Worm (Caenorhabditis elegans) whole organism, late embryonic: ENCODE measurements around the gene B0001.4.

Source experiments
- C08G9.2 ChIP-seq: sonication (generic microtip); optimal IDR thresholded peaks from 2 replicates; lab custom pipeline; 2016; ENCODE audit warnings: mild to moderate bottlenecking, missing genetic modification characterization, moderate library complexity, missing compliant biosample characterization
- C38D4.7 ChIP-seq: fragments of 200-800 bp; sonication (Bioruptor generic); optimal IDR thresholded peaks from 2 replicates; lab custom pipeline; 2018; ENCODE audit warnings: mild to moderate bottlenecking, missing genetic modification characterization, moderate library complexity, missing compliant biosample characterization
- F13H6.1 ChIP-seq: sonication (generic microtip); optimal IDR thresholded peaks from 2 replicates; lab custom pipeline; 2016; ENCODE audit warnings: missing genetic modification characterization, missing compliant biosample characterization
- K09A11.1 ChIP-seq: sonication (generic microtip); optimal IDR thresholded peaks from 2 replicates; lab custom pipeline; 2017; ENCODE audit warnings: antibody characterized with exemption, mild to moderate bottlenecking, missing genetic modification characterization, missing compliant biosample characterization; ENCODE audit not compliant: insufficient read depth
- T23F11.4 ChIP-seq: fragments of 200-800 bp; sonication (Bioruptor generic); optimal IDR thresholded peaks from 2 replicates; lab custom pipeline; 2018; ENCODE audit warnings: mild to moderate bottlenecking, missing genetic modification characterization, missing compliant biosample characterization
- ama-1 ChIP-seq: fragments of 150-350 bp; optimal IDR thresholded peaks from 2 replicates; lab custom pipeline; 2014
- ceh-18 ChIP-seq: sonication (generic microtip); optimal IDR thresholded peaks from 2 replicates; lab custom pipeline; 2016; ENCODE audit warnings: missing genetic modification characterization, missing compliant biosample characterization
- ceh-2 ChIP-seq: sonication (generic microtip); optimal IDR thresholded peaks from 2 replicates; lab custom pipeline; 2016; ENCODE audit warnings: missing genotype, missing genetic modification characterization, missing compliant biosample characterization
- ceh-22 ChIP-seq: sonication (generic microtip); optimal IDR thresholded peaks from 2 replicates; lab custom pipeline; 2017; ENCODE audit warnings: missing biosample characterization, missing genetic modification characterization
- ceh-30 ChIP-seq: fragments of 150-350 bp; optimal IDR thresholded peaks from 2 replicates; lab custom pipeline; 2014; ENCODE audit warnings: missing biosample characterization, missing genetic modification characterization
- ceh-31 ChIP-seq: sonication (generic microtip); optimal IDR thresholded peaks from 2 replicates; lab custom pipeline; 2016; ENCODE audit warnings: missing genetic modification characterization, missing compliant biosample characterization
- ceh-34 ChIP-seq: sonication (generic microtip); optimal IDR thresholded peaks from 2 replicates; lab custom pipeline; 2016; ENCODE audit warnings: mild to moderate bottlenecking, missing genetic modification characterization, missing compliant biosample characterization
- ceh-45 ChIP-seq: fragments of 200-800 bp; sonication (Bioruptor generic); IDR thresholded peaks from 2 replicates; pipeline ENCODE4 v1.3.6; 2022; ENCODE audit warnings: missing genetic modification reagents, missing genetic modification characterization, missing compliant biosample characterization
- ceh-48 ChIP-seq: sonication (generic microtip); optimal IDR thresholded peaks from 2 replicates; lab custom pipeline; 2016; ENCODE audit warnings: missing genetic modification characterization, inconsistent platforms, missing compliant biosample characterization
- dmd-4 ChIP-seq: sonication (generic microtip); optimal IDR thresholded peaks from 2 replicates; lab custom pipeline; 2016; ENCODE audit warnings: borderline replicate concordance, missing genetic modification characterization, missing compliant biosample characterization
- dve-1 ChIP-seq: sonication (generic microtip); optimal IDR thresholded peaks from 2 replicates; lab custom pipeline; 2017; ENCODE audit warnings: antibody characterized with exemption, mild to moderate bottlenecking, missing genetic modification characterization, missing compliant biosample characterization
- elt-2 ChIP-seq: sonication (generic microtip); optimal IDR thresholded peaks from 2 replicates; lab custom pipeline; 2016; ENCODE audit warnings: missing genetic modification reagents, missing genetic modification characterization, missing compliant biosample characterization
- elt-4 ChIP-seq: sonication (generic microtip); optimal IDR thresholded peaks from 2 replicates; lab custom pipeline; 2016; ENCODE audit warnings: missing genetic modification characterization, missing compliant biosample characterization
- ets-4 ChIP-seq: sonication (generic microtip); optimal IDR thresholded peaks from 2 replicates; lab custom pipeline; 2016; ENCODE audit warnings: missing genetic modification characterization, missing compliant biosample characterization
- eyg-1 ChIP-seq: sonication (generic microtip); optimal IDR thresholded peaks from 2 replicates; lab custom pipeline; 2016; ENCODE audit warnings: missing genotype, missing genetic modification characterization, missing compliant biosample characterization
- fax-1 ChIP-seq: sonication (generic microtip); optimal IDR thresholded peaks from 2 replicates; lab custom pipeline; 2016; ENCODE audit warnings: missing genotype, missing genetic modification characterization, missing compliant biosample characterization
- fkh-10 ChIP-seq: fragments of 150-350 bp; optimal IDR thresholded peaks from 2 replicates; lab custom pipeline; 2014; ENCODE audit warnings: missing biosample characterization, missing genetic modification reagents, missing genetic modification characterization
- fkh-6 ChIP-seq: sonication (generic microtip); optimal IDR thresholded peaks from 2 replicates; lab custom pipeline; 2016; ENCODE audit warnings: missing genetic modification characterization, missing compliant biosample characterization
- gmeb-2 ChIP-seq: sonication (generic microtip); optimal IDR thresholded peaks from 2 replicates; lab custom pipeline; 2016; ENCODE audit warnings: missing genetic modification characterization, inconsistent platforms, missing compliant biosample characterization
- hlh-13 ChIP-seq: fragments of 200-800 bp; sonication (Bioruptor generic); optimal IDR thresholded peaks from 2 replicates; lab custom pipeline; 2018; ENCODE audit warnings: mild to moderate bottlenecking, missing genetic modification characterization, missing compliant biosample characterization
- hlh-6 ChIP-seq: sonication (generic microtip); optimal IDR thresholded peaks from 2 replicates; lab custom pipeline; 2016; ENCODE audit warnings: missing genotype, missing genetic modification characterization, missing compliant biosample characterization
- hlh-8 ChIP-seq: sonication (generic microtip); optimal IDR thresholded peaks from 2 replicates; lab custom pipeline; 2016; ENCODE audit warnings: missing genotype, missing genetic modification characterization, missing compliant biosample characterization
- madf-2 ChIP-seq: sonication (generic microtip); optimal IDR thresholded peaks from 2 replicates; lab custom pipeline; 2017; ENCODE audit warnings: missing genetic modification characterization, missing compliant biosample characterization
- mec-3 ChIP-seq: sonication (generic microtip); optimal IDR thresholded peaks from 2 replicates; lab custom pipeline; 2016; ENCODE audit warnings: borderline replicate concordance, missing genetic modification characterization, missing compliant biosample characterization
- nfya-1 ChIP-seq: sonication (generic microtip); optimal IDR thresholded peaks from 2 replicates; lab custom pipeline; 2017; ENCODE audit warnings: missing genetic modification characterization, mild to moderate bottlenecking, missing compliant biosample characterization, antibody characterized with exemption, moderate library complexity
- odd-2 ChIP-seq: sonication (generic microtip); optimal IDR thresholded peaks from 2 replicates; lab custom pipeline; 2017; ENCODE audit warnings: antibody characterized with exemption, mild to moderate bottlenecking, missing genetic modification characterization, missing compliant biosample characterization
- pat-9 ChIP-seq: fragments of 200-800 bp; sonication (Bioruptor generic); optimal IDR thresholded peaks from 2 replicates; lab custom pipeline; 2018; ENCODE audit warnings: mild to moderate bottlenecking, missing genetic modification characterization, moderate library complexity, missing compliant biosample characterization
- pax-1 ChIP-seq: fragments of 150-350 bp; optimal IDR thresholded peaks from 2 replicates; lab custom pipeline; 2014; ENCODE audit warnings: missing biosample characterization, missing genetic modification characterization
- pqm-1 ChIP-seq: sonication (generic microtip); optimal IDR thresholded peaks from 2 replicates; lab custom pipeline; 2016; ENCODE audit warnings: missing genetic modification characterization, missing compliant biosample characterization
- rnt-1 ChIP-seq: sonication (generic microtip); optimal IDR thresholded peaks from 2 replicates; lab custom pipeline; 2016; ENCODE audit warnings: missing genetic modification characterization, missing compliant biosample characterization
- sdc-2 ChIP-seq: sonication (generic microtip); optimal IDR thresholded peaks from 2 replicates; lab custom pipeline; 2016; ENCODE audit warnings: missing genotype, missing genetic modification characterization, missing compliant biosample characterization
- ttx-3 ChIP-seq: sonication (generic microtip); optimal IDR thresholded peaks from 2 replicates; lab custom pipeline; 2016; ENCODE audit warnings: missing genetic modification reagents, missing genetic modification characterization, missing compliant biosample characterization
- unc-3 ChIP-seq, 2 experiments: fragments of 200-800 bp in 1 of 2; sonication (Bioruptor generic) in 1 of 2; sonication (generic microtip) in 1 of 2; conservative IDR thresholded peaks in 1 of 2; optimal IDR thresholded peaks in 1 of 2; 2 replicates each; pipeline versions ENCODE4 v1.3.6 to Lab custom; 2016 to 2022; ENCODE audit warnings: missing compliant biosample characterization in 2 of 2, missing genetic modification characterization in 2 of 2, missing genetic modification reagents in 1 of 2
- zip-5 ChIP-seq: sonication (generic microtip); optimal IDR thresholded peaks from 2 replicates; lab custom pipeline; 2016; ENCODE audit warnings: missing genetic modification characterization, missing compliant biosample characterization
- ztf-16 ChIP-seq: sonication (generic microtip); optimal IDR thresholded peaks from 2 replicates; lab custom pipeline; 2017; ENCODE audit warnings: missing genetic modification characterization, missing compliant biosample characterization

The B0001.4 gene

DNA sequence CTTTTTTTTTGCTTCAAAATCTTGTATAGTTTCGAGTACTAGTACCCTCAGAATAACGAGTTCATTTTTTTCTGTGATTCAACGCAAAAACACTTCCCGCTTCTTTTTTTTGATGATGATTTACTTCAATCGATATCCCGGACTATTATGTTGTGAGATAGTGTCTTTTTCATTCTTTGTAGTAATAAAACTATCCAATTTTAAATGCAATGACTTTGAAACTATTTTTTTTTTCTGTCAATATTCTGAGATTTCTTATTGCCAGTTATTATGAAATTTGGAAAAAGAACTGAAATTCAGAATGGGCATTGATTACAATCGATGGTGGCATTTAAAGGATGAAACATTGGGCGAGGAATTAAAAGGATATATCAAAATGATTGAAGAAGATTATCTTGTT, 32.4 kb downstream of the B0001.4 start, which contains the start of gene M18.3:
Gene M18.3, plus strand, starts transcription at position 301 of the 400 bp plus-strand sequence.
- TF ChIP-seq fkh-6 (tag; lab: Kevin White, UChicago) (no peak), ceh-48 (tag; lab: Kevin White, UChicago) (no peak), ama-1 (lab: Kevin White, UChicago) (no peak), pax-1 (tag; lab: Kevin White, UChicago) (no peak)

DNA sequence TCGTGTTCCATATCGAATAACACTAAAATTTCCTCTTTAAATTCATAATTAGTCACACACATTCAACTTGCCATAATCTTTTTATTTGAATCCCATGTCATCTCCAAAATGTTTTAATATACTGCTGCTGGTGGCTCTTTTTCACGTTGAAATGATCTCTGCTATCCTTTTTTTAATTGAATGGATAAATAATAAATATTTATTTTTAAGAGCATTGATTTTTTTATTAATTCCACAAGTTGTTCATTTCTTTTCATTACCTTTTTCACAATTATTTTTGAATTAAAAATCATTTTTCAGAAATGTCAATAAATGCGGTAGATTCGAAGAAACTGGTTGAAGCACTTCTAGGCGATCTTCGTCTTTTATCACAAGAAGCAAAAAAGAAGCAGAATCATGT, 41.5 kb downstream of the B0001.4 start, which contains the start of gene mon-2:
Gene mon-2, plus strand, starts transcription at position 301 of the 400 bp plus-strand sequence.
- TF ChIP-seq ceh-45 (GFP tag; lab: Robert Waterston, UW) (no peak), hlh-6 (tag; lab: Kevin White, UChicago) (no peak), elt-4 (no peak), ets-4 (no peak), nfya-1 (tag; lab: Kevin White, UChicago) (no peak), ceh-30 (tag; lab: Kevin White, UChicago) (no peak), rnt-1 (no peak), dve-1 (tag; lab: Kevin White, UChicago) (no peak), fkh-6 (tag; lab: Kevin White, UChicago) (no peak), T23F11.4 (GFP tag; lab: Kevin White, UChicago) (no peak), ztf-16 (tag; lab: Kevin White, UChicago) (no peak), mec-3 (tag; lab: Kevin White, UChicago) (no peak), ceh-18 (no peak), K09A11.1 (tag; lab: Kevin White, UChicago) (no peak), hlh-13 (no peak), sdc-2 (tag; lab: Kevin White, UChicago) (no peak)

DNA sequence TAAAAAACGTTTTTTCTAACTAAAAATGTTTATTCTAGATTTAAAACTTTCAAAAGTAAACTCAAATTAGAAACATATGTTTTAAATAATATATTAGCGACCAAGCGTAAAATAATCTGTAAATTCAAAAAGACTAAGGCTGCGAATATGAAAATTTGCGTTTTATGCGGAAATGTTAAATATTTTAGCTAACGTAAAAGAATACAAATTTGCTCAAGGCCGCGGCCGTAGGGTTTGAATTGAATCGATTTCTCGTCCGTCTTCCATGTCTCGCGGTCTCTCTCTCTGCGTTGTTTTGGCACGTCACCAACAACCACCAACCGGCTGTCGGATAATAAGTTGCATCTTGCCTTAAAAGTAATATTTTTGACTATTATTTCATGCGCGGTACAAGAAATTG, 44.2 kb downstream of the B0001.4 start, which contains the start of gene F11A10.5:
Gene F11A10.5, plus strand, starts transcription at position 301 of the 400 bp plus-strand sequence.
- TF ChIP-seq F13H6.1 (tag; lab: Kevin White, UChicago) (no peak), ceh-31 (tag; lab: Kevin White, UChicago) (peak; percentile 10), zip-5 (tag; lab: Kevin White, UChicago) (peak; percentile 16), ttx-3 (tag; lab: Kevin White, UChicago) (no peak), ceh-48 (tag; lab: Kevin White, UChicago) (peak; percentile 47)

DNA sequence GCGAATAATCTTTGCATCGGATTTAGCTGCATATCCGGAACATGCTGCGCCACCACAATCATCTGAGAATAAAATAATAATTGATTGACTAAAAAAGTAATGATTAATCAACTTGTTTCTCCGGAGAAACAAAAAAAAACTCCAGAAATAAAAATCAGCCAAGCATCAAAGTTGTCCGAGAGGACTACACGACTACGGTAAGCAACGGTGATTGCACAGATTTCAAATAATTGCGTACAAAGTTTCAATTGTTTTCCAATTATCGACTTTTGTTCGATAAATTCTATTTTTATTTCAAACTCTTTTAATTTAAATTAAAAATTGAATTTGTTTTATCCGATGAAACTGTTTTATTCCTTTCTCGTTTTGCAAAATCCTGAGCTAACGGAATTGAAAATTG, 44.6 kb downstream of the B0001.4 start, which contains the start of gene cpsf-4:
Gene cpsf-4, minus strand, starts transcription at position 62 of the 400 bp plus-strand sequence.
- no peak for TF ChIP-seq C08G9.2 (tag; lab: Kevin White, UChicago)
- TF ChIP-seq fkh-10, result no peak
- TF ChIP-seq pat-9 (tag; lab: Kevin White, UChicago), result no peak
- no peak for TF ChIP-seq ceh-31 (tag; lab: Kevin White, UChicago)
- TF ChIP-seq ceh-34 (tag; lab: Kevin White, UChicago), result no peak

DNA sequence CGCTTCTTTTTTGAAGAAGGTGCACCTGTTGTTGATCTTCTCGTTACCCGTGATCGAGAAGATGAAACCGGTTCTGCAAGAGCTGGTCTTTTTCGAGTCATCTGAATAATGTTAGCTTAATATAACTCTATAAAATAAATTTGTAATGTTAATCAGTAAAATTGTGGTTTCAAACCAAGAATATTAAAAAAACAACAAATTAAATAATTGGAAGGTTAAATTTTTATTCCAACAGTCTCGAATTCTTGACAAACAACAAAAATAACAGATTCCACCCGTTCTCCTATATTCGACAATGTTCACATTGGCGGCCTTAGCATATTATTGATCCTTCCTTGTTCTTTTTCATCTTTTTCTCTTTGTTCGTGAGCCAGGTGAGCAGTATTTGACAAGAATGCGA, 45.9 kb downstream of the B0001.4 start, which contains the start of gene mig-32:
Gene mig-32, minus strand, starts transcription at position 101 of the 400 bp plus-strand sequence.
- TF ChIP-seq ceh-22 (no peak), dmd-4 (tag; lab: Kevin White, UChicago) (no peak), hlh-13 (no peak), ceh-2 (tag; lab: Kevin White, UChicago) (no peak), pqm-1 (tag; lab: Kevin White, UChicago) (no peak), C38D4.7 (no peak), pax-1 (tag; lab: Kevin White, UChicago) (no peak), ama-1 (lab: Kevin White, UChicago) (no peak), hlh-8 (tag; lab: Kevin White, UChicago) (no peak), elt-2 (no peak), odd-2 (tag; lab: Kevin White, UChicago) (no peak), pat-9 (tag; lab: Kevin White, UChicago) (no peak), F13H6.1 (tag; lab: Kevin White, UChicago) (no peak), madf-2 (tag; lab: Kevin White, UChicago) (no peak), gmeb-2 (tag; lab: Kevin White, UChicago) (no peak), eyg-1 (tag; lab: Kevin White, UChicago) (no peak), fax-1 (tag; lab: Kevin White, UChicago) (no peak), unc-3 (GFP tag; conservative IDR thresholded peaks at IDR 0.05; lab: Robert Waterston, UW) (no peak), unc-3 (tag; optimal IDR thresholded peaks at IDR 0.05; lab: Kevin White, UChicago) (no peak)
